Worm (Caenorhabditis elegans) whole organism, midembryonic: ENCODE results near the gene btbd-10.
"Not testable (repeated sequence)": the region's sequence is repeated elsewhere in the genome, so short reads cannot be mapped to it uniquely, and the experiment has no call there.

Experiments used
- T22C8.4 ChIP-seq: fragments of 200-800 bp; sonication (Bioruptor generic); IDR thresholded peaks from 2 replicates; pipeline ENCODE4 v1.3.6; 2022; ENCODE audit warnings: missing genetic modification characterization, missing compliant biosample characterization
- cog-1 ChIP-seq: sonication (generic microtip); optimal IDR thresholded peaks from 2 replicates; lab custom pipeline; 2016; ENCODE audit warnings: missing genetic modification characterization, missing compliant biosample characterization
- flt-1 ChIP-seq: fragments of 200-800 bp; sonication (Bioruptor generic); IDR thresholded peaks from 2 replicates; pipeline ENCODE4 v1.3.6; 2022; ENCODE audit warnings: missing genetic modification characterization, missing compliant biosample characterization
- klf-2 ChIP-seq: fragments of 200-800 bp; sonication (Bioruptor generic); conservative IDR thresholded peaks from 2 replicates; pipeline ENCODE4 v1.3.6; 2022; ENCODE audit warnings: missing genetic modification reagents, missing genetic modification characterization, missing compliant biosample characterization
- med-1 ChIP-seq: sonication (generic microtip); optimal IDR thresholded peaks from 2 replicates; lab custom pipeline; 2017; ENCODE audit warnings: missing genetic modification characterization, mild to moderate bottlenecking, missing compliant biosample characterization, antibody characterized with exemption, missing genetic modification reagents; ENCODE audit not compliant: insufficient read depth
- ref-1 ChIP-seq: fragments of 200-800 bp; sonication (Bioruptor generic); conservative IDR thresholded peaks from 2 replicates; pipeline ENCODE4 v1.3.6; 2022; ENCODE audit warnings: missing genetic modification reagents, missing genetic modification characterization, missing compliant biosample characterization
- tab-1 ChIP-seq: fragments of 200-800 bp; sonication (Bioruptor generic); IDR thresholded peaks from 2 replicates; pipeline ENCODE4 v1.3.6; 2022; ENCODE audit warnings: missing genetic modification characterization, missing compliant biosample characterization
- ztf-23 ChIP-seq: fragments of 200-800 bp; sonication (Bioruptor generic); IDR thresholded peaks from 2 replicates; pipeline ENCODE4 v1.3.6; 2022; ENCODE audit warnings: missing genetic modification reagents, missing genetic modification characterization, missing compliant biosample characterization
- ztf-29 ChIP-seq: fragments of 200-800 bp; sonication (Bioruptor generic); IDR thresholded peaks from 2 replicates; pipeline ENCODE4 v1.3.6; 2022; ENCODE audit warnings: missing genetic modification reagents, missing genetic modification characterization, missing compliant biosample characterization

The btbd-10 gene

DNA sequence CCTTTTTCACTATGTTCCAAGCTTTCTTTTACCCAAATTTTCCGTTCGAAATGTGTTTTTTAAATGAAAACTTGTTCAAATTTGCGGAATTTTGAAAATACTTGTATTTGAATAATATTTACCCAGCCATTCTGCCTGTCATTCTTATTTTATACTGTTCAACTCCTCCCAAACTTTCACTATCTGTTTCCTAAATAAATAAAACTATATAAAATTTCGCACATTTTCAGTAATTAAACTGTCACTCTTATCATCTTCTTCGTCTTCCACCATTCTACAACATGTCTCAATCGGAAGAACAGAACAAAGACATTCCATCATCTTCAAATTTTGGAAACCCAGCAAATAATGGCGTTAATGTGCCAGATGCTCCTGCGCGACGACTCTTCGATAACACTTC is at the start of gene btbd-10:
Gene btbd-10, plus strand, starts transcription at position 231 of the 400 bp plus-strand sequence.
- TF ChIP-seq med-1 (GFP tag; lab: Kevin White, UChicago) (no peak), ref-1 (GFP tag; lab: Robert Waterston, UW) (no peak), tab-1 (GFP tag; lab: Robert Waterston, UW) (no peak), T22C8.4 (GFP tag; lab: Robert Waterston, UW) (no peak), flt-1 (GFP tag; lab: Robert Waterston, UW) (no peak), cog-1 (no peak), ztf-23 (no peak), ztf-29 (GFP tag; lab: Robert Waterston, UW) (no peak), klf-2 (no peak)

DNA sequence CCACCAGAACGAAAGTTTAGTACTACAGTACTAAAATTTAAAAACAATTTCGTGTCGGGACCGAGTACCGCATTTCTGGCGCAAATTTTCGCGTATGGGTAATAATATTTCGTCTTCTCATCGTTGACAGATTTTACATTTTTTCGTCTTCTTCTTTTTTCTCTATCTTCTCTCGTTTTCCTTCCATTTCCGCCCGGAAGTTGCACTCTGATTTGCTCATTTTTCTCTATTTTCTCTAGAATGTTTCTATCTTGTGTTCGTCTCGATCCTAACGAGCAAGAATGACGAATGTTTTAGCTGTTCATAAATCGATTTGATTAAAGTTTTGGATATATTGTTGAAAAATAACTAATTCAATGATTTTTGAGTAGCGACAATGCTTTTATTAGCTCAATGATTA is 49.3 kb upstream of the btbd-10 start:
- TF ChIP-seq klf-2 (no peak), med-1 (GFP tag; lab: Kevin White, UChicago) (no peak), ref-1 (GFP tag; lab: Robert Waterston, UW) (no peak), tab-1 (GFP tag; lab: Robert Waterston, UW) (no peak), flt-1 (GFP tag; lab: Robert Waterston, UW) (no peak)

DNA sequence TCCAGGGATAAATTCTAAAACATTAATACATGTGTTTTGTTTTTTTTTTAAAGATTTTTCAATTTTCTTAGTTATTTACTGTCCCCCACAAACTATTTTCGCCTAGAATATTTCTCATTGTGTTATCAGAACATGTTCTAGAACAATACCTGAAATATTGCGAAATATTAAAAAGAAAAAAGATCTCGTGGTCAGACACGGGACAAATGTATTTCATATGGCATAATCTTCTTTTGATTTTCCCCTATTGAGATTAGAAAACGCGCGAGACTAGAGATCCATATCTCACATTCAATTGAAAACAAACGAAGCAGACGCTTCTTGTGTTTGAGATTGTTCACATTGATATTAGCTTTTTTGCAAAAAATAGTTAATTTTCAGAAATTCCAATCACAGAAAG is 48.7 kb upstream of the btbd-10 start:
- TF ChIP-seq klf-2 (no peak), tab-1 (GFP tag; lab: Robert Waterston, UW) (no peak), ref-1 (GFP tag; lab: Robert Waterston, UW) (no peak)

DNA sequence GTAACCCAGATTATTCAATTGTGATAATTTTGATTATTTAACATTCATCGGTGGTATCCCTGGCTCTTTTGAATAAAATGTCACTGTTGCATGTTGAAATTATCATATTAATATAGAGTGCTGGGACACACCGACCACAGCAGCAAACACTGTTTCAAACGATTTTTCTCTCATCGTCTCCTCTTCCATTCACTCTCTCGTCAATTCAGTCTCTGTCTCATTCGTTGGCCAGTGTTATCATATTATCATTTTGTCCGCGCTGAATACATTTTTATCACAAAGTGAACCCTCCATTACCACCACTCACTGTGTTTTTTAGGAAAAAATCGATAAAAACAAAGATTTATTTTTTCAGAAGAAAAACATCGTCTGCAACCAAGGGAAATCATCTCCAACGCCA is 47.7 kb upstream of the btbd-10 start:
- TF ChIP-seq T22C8.4 (GFP tag; lab: Robert Waterston, UW) (0 out of 2 replicates have a peak, but pooled peaks have one; percentile 13), ref-1 (GFP tag; lab: Robert Waterston, UW) (no peak), ztf-23 (0 out of 2 replicates have a peak, but pooled peaks have one; percentile 24)

DNA sequence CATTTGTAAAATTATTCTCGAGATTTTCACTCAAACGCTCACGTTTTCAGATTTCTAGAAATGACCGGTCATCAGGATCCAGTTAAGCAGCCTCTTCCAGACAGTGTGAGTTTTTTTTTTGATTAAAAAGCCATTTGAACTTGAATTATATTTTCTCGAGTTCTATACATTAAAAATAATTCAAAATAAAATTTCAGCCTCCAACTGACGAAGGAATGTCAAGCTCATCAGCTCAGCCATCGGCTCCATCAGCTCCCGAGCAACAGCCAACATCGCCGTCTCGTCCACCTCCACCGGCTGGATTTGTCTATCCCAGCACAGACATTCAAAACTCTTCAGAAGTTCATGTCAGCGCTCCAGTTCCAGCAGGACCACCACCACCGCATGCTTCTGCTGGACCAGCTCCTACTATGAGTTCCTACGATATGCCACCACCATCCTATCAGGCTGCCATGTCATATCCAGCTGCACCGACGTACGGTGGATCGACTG is 46.9 kb upstream of the btbd-10 start, which contains the start of gene F11G11.5:
Gene F11G11.5, plus strand, starts transcription at position 51 of the 492 bp plus-strand sequence.
- TF ChIP-seq ztf-23 (no peak), tab-1 (GFP tag; lab: Robert Waterston, UW) (no peak), T22C8.4 (GFP tag; lab: Robert Waterston, UW) (no peak), flt-1 (GFP tag; lab: Robert Waterston, UW) (no peak), klf-2 (no peak), cog-1 (no peak), med-1 (GFP tag; lab: Kevin White, UChicago) (no peak), ref-1 (GFP tag; lab: Robert Waterston, UW) (no peak), ztf-29 (GFP tag; lab: Robert Waterston, UW) (no peak)

DNA sequence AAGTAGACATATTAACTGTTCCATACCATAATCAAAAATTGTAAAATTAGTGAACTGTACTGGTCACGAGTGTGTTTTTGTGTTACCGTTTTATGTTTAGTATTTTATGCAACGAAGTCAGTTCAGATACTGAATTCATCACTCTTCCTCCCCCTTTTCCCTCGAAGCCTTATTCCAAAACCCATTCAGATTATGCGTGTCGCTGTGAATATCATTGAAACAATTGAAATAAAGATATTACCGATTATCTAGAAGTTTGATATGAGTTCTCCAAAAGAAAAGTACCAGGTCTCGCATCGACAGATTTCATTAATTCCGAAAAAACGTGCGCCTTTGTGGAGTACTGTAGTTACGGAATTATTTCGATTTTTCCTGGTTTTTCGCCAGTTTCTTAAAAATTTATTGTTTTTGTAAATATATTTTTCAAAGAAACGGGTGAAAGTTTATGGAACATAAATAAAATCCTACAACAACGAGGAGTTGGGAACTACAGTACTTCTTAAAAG is 45.8 kb upstream of the btbd-10 start:
- TF ChIP-seq flt-1 (GFP tag; lab: Robert Waterston, UW) (no peak), tab-1 (GFP tag; lab: Robert Waterston, UW) (no peak), med-1 (GFP tag; lab: Kevin White, UChicago) (no peak), cog-1 (no peak), ztf-23 (no peak), ref-1 (GFP tag; lab: Robert Waterston, UW) (no peak), T22C8.4 (GFP tag; lab: Robert Waterston, UW) (no peak), klf-2 (no peak), ztf-29 (GFP tag; lab: Robert Waterston, UW) (no peak)

DNA sequence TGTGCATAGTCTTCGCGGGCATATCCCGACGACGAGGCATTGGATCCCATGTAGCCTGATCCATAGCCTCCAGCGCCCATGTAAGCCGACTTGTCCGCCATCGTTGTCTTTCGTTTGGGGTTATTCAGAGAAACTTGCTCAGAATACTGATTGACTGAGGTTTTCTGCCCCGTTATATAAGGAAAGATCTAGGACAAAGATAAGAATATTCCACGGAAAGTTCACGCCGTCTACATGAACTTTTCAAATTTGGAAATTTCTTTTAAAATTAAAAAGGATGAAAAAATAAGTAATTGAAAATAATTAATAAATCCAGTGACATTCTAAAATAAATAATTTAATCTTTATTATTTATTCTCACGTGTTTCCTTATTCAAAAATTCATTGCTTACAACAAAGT is 44.5 kb upstream of the btbd-10 start, which contains the start of the genes nspd-5 and F11G11.4:
Gene nspd-5, minus strand, starts transcription at position 101 of the 400 bp plus-strand sequence.
Gene F11G11.4, plus strand, starts transcription at position 335 of the 400 bp plus-strand sequence.
- not testable (repeated sequence) for TF ChIP-seq cog-1; ztf-29 (GFP tag; lab: Robert Waterston, UW); flt-1 (GFP tag; lab: Robert Waterston, UW)

DNA sequence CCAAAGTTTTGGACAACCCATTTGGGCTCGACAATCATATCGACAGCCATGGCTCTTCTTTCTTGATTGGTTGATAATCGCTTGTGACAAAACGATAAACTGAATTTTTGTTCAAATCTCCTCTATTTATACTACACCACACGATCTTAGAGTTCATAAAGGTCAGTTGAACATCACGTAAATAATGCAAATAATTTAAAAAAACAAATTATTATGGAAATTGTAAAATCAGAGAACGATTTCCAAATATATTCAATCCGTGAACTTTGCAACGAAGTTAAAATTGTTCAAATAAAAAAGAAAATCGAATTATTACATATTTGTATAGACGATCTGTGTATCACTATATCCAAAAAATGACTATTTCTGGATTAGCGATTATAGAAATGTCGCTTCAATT is 41.5 kb upstream of the btbd-10 start, which contains the start of the genes mpst-4 and F11G11.14:
Gene mpst-4, minus strand, starts transcription at position 101 of the 400 bp plus-strand sequence.
Gene F11G11.14, plus strand, starts transcription at position 325 of the 400 bp plus-strand sequence.
- TF ChIP-seq ztf-23 (no peak), klf-2 (no peak), flt-1 (GFP tag; lab: Robert Waterston, UW) (no peak), tab-1 (GFP tag; lab: Robert Waterston, UW) (no peak), T22C8.4 (GFP tag; lab: Robert Waterston, UW) (no peak), ztf-29 (GFP tag; lab: Robert Waterston, UW) (no peak), ref-1 (GFP tag; lab: Robert Waterston, UW) (no peak), med-1 (GFP tag; lab: Kevin White, UChicago) (no peak), cog-1 (no peak)

DNA sequence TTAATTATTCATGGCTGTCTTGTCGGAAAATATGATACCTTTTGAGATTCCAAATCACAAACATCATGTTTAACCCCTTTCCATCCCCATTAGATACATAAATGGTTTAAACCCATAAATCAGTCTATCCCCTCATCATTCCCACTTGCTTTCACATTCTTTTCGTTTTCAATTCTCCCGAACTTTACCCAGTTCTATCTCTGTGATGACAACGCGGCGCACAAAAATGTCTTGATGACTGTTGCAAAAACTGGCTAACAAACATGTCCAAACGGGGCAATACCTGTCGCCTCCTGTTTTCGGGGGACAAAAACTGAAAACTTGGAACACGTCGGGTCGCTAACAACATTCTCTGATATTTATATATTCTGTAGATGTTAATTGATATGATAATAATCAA is 38.8 kb upstream of the btbd-10 start:
- no peak for TF ChIP-seq ref-1 (GFP tag; lab: Robert Waterston, UW)
- TF ChIP-seq T22C8.4 (GFP tag; lab: Robert Waterston, UW) = no peak
- TF ChIP-seq ztf-29 (GFP tag; lab: Robert Waterston, UW) = no peak
- no peak for TF ChIP-seq cog-1
- TF ChIP-seq ztf-23 = no peak
- TF ChIP-seq med-1 (GFP tag; lab: Kevin White, UChicago) = no peak

DNA sequence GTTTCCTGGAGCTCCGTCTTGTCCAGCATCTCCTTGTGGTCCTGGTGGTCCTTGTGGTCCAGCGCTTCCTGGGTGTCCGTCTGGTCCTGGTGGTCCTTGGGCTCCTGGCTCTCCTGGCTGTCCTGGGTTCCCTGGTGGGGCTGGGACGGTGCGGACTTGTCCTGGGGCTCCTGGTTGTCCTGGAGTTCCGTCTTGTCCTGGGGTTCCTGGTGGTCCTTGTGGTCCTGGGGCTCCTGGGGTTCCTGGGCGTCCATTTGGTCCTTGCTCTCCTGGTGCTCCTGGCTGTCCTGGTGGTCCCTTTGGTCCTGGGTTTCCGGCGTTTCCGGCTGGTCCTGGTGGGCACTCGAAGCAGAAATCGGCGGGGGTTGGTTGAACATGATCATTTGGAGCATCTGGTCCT is 38.0 kb upstream of the btbd-10 start:
- 0 out of 2 replicates have a peak, but pooled peaks have one; percentile 13 for TF ChIP-seq flt-1 (GFP tag; lab: Robert Waterston, UW)
